Worm (Caenorhabditis elegans) whole organism, late embryonic: ENCODE results near the gene srab-17.

Experiments
- K09A11.1 ChIP-seq: sonication (generic microtip); optimal IDR thresholded peaks from 2 replicates; lab custom pipeline; 2017; ENCODE audit warnings: antibody characterized with exemption, mild to moderate bottlenecking, missing genetic modification characterization, missing compliant biosample characterization; ENCODE audit not compliant: insufficient read depth
- T23F11.4 ChIP-seq: fragments of 200-800 bp; sonication (Bioruptor generic); optimal IDR thresholded peaks from 2 replicates; lab custom pipeline; 2018; ENCODE audit warnings: mild to moderate bottlenecking, missing genetic modification characterization, missing compliant biosample characterization
- ceh-19 ChIP-seq: fragments of 200-800 bp; sonication (Bioruptor generic); optimal IDR thresholded peaks from 2 replicates; lab custom pipeline; 2018; ENCODE audit warnings: mild to moderate bottlenecking, missing genetic modification characterization, missing compliant biosample characterization
- ceh-2 ChIP-seq: sonication (generic microtip); optimal IDR thresholded peaks from 2 replicates; lab custom pipeline; 2016; ENCODE audit warnings: missing genotype, missing genetic modification characterization, missing compliant biosample characterization
- ceh-22 ChIP-seq: sonication (generic microtip); optimal IDR thresholded peaks from 2 replicates; lab custom pipeline; 2017; ENCODE audit warnings: missing biosample characterization, missing genetic modification characterization
- elt-2 ChIP-seq: sonication (generic microtip); optimal IDR thresholded peaks from 2 replicates; lab custom pipeline; 2016; ENCODE audit warnings: missing genetic modification reagents, missing genetic modification characterization, missing compliant biosample characterization
- fkh-10 ChIP-seq: fragments of 150-350 bp; optimal IDR thresholded peaks from 2 replicates; lab custom pipeline; 2014; ENCODE audit warnings: missing biosample characterization, missing genetic modification reagents, missing genetic modification characterization
- pha-4 ChIP-seq: fragments of 150-350 bp; optimal IDR thresholded peaks from 2 replicates; lab custom pipeline; 2018; ENCODE audit warnings: missing biosample characterization, missing genetic modification reagents, missing genetic modification characterization
- sdc-2 ChIP-seq: sonication (generic microtip); optimal IDR thresholded peaks from 2 replicates; lab custom pipeline; 2016; ENCODE audit warnings: missing genotype, missing genetic modification characterization, missing compliant biosample characterization

DNA sequence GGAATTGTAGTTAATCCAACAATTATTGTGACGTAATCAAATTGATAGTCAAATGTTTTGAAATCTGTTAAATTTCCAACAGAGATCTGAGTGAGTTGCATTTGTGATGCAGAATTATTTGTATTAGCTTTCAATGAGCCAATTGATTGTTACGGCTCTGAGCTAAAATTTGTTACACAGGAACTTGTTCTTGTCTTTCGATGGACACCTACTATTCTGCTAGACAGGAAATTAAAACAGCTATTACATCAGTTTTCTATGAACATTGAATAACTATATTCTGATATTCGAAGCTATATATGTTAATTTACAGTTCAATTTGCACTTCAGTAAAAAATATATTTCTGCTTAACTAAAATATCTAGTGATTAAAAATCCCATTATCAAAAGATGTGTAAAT, 34.3 kb downstream of the srab-17 start, which contains the start of gene sru-40:
- TF ChIP-seq pha-4 (no peak), sdc-2 (tag; lab: Kevin White, UChicago) (no peak), K09A11.1 (tag; lab: Kevin White, UChicago) (no peak), ceh-22 (no peak), elt-2 (tag; lab: Kevin White, UChicago) (no peak), fkh-10 (GFP tag; lab: Kevin White, UChicago) (no peak), T23F11.4 (GFP tag; lab: Kevin White, UChicago) (no peak), ceh-19 (no peak), ceh-2 (tag; lab: Kevin White, UChicago) (no peak)
